Fruit fly (Drosophila melanogaster): ENCODE data around the gene Papst2.
A peak's percentile ranks its signal among the peaks of the same experiment; 100 is the strongest.

Papst2 gene

dm6 chr3L:17003251-17004171, 39.1 kb upstream of the Papst2 start (continued):
- TF ChIP-seq en (GFP tag; optimal IDR thresholded peaks at IDR 0.05) (no peak), Dref (GFP tag; IDR thresholded peaks at IDR 0.05) (no peak), trh (GFP tag; optimal IDR thresholded peaks at IDR 0.05) (no peak), vvl (GFP tag; IDR thresholded peaks at IDR 0.05) (peak; percentile 46; the same call in 1 of the 2 replicates), HLH3B (GFP tag; IDR thresholded peaks at IDR 0.05) (0 out of 2 replicates have a peak, but pooled peaks have one; percentile 15), MBD-R2 (GFP tag; IDR thresholded peaks at IDR 0.05) (no peak; the same call in 1 of the 2 replicates), PHDP (tag; optimal IDR thresholded peaks at IDR 0.05) (no peak), CG15514 (GFP tag; optimal IDR thresholded peaks at IDR 0.05) (peak; percentile 18), MESR4 (GFP tag; optimal IDR thresholded peaks at IDR 0.05) (no peak), CG15601 (tag; optimal IDR thresholded peaks at IDR 0.05) (no peak), Nf-YB (GFP tag; optimal IDR thresholded peaks at IDR 0.05) (no peak), ham (GFP tag; IDR thresholded peaks at IDR 0.05) (no peak), corto (GFP tag; optimal IDR thresholded peaks at IDR 0.05) (no peak), sna (GFP tag; IDR thresholded peaks at IDR 0.05; ENCODE audit: partially characterized antibody) (no peak), mirr (GFP tag; optimal IDR thresholded peaks at IDR 0.05) (peak; percentile 84), sug (tag; optimal IDR thresholded peaks at IDR 0.05) (peak; percentile 86), Hr51 (GFP tag; optimal IDR thresholded peaks at IDR 0.05) (peak in 1 of 2 experiments; percentile 33), CG12659 (GFP tag; optimal IDR thresholded peaks at IDR 0.05) (no peak), CG8944 (GFP tag; optimal IDR thresholded peaks at IDR 0.05) (no peak), fd64A (GFP tag; optimal IDR thresholded peaks at IDR 0.05) (peak; percentile 28), disco-r (GFP tag; optimal IDR thresholded peaks at IDR 0.05) (no peak), CG6689 (GFP tag; IDR thresholded peaks at IDR 0.05) (no peak), Jarid2 (GFP tag; optimal IDR thresholded peaks at IDR 0.05) (peak; percentile 7), CG13123 (GFP tag; optimal IDR thresholded peaks at IDR 0.05) (no peak), CG31224 (GFP tag; IDR thresholded peaks at IDR 0.05) (peak; percentile 5; the same call in 1 of the 2 replicates), CG34376 (GFP tag; optimal IDR thresholded peaks at IDR 0.05) (peak; percentile 69), CG6854 (GFP tag; optimal IDR thresholded peaks at IDR 0.05) (no peak), CG4730 (GFP tag; IDR thresholded peaks at IDR 0.05) (no peak), wor (GFP tag; IDR thresholded peaks at IDR 0.05) (no peak), schlank (tag; optimal IDR thresholded peaks at IDR 0.05) (peak; percentile 7), Rfx (GFP tag; IDR thresholded peaks at IDR 0.05) (peak; percentile 41; the same call in 1 of the 2 replicates), CG6175 (GFP tag; IDR thresholded peaks at IDR 0.05) (peak; percentile 28; the same call in 1 of the 3 replicates), vfl (GFP tag; optimal IDR thresholded peaks at IDR 0.05) (no peak), exex (tag; optimal IDR thresholded peaks at IDR 0.05) (peak; percentile 96), Dbx (GFP tag; IDR thresholded peaks at IDR 0.05) (peak; percentile 74), bcd (GFP tag; optimal IDR thresholded peaks at IDR 0.05) (no peak), CG6683 (GFP tag; optimal IDR thresholded peaks at IDR 0.05) (peak; percentile 7), CG2116 (GFP tag; optimal IDR thresholded peaks at IDR 0.05) (no peak), ato (GFP tag; IDR thresholded peaks at IDR 0.05; ENCODE audit: partially characterized antibody) (no peak), tna (GFP tag; IDR thresholded peaks at IDR 0.05; ENCODE audit: partially characterized antibody) (no peak), CG14441 (GFP tag; IDR thresholded peaks at IDR 0.05) (no peak), CG11398 (GFP tag; optimal IDR thresholded peaks at IDR 0.05) (no peak), Dll (GFP tag; IDR thresholded peaks at IDR 0.05; ENCODE audit: partially characterized antibody) (no peak), CG17568 (GFP tag; optimal IDR thresholded peaks at IDR 0.05) (peak; percentile 42), Hmr (GFP tag; optimal IDR thresholded peaks at IDR 0.05) (peak; percentile 58), CG11723 (GFP tag; optimal IDR thresholded peaks at IDR 0.05) (no peak), CG12744 (GFP tag; optimal IDR thresholded peaks at IDR 0.05) (no peak), crol (GFP tag; IDR thresholded peaks at IDR 0.05) (peak; percentile 82)

Data from whole organism, embryonic.